Worm (Caenorhabditis elegans) whole organism, midembryonic: Measurements from ENCODE around the gene F38B2.4.

Experiments
- T22C8.4 ChIP-seq: fragments of 200-800 bp; sonication (Bioruptor generic); IDR thresholded peaks from 2 replicates; pipeline ENCODE4 v1.3.6; 2022; ENCODE audit warnings: missing genetic modification characterization, missing compliant biosample characterization
- cog-1 ChIP-seq: sonication (generic microtip); optimal IDR thresholded peaks from 2 replicates; lab custom pipeline; 2016; ENCODE audit warnings: missing genetic modification characterization, missing compliant biosample characterization
- flt-1 ChIP-seq: fragments of 200-800 bp; sonication (Bioruptor generic); IDR thresholded peaks from 2 replicates; pipeline ENCODE4 v1.3.6; 2022; ENCODE audit warnings: missing genetic modification characterization, missing compliant biosample characterization
- klf-2 ChIP-seq: fragments of 200-800 bp; sonication (Bioruptor generic); conservative IDR thresholded peaks from 2 replicates; pipeline ENCODE4 v1.3.6; 2022; ENCODE audit warnings: missing genetic modification reagents, missing genetic modification characterization, missing compliant biosample characterization
- med-1 ChIP-seq: sonication (generic microtip); optimal IDR thresholded peaks from 2 replicates; lab custom pipeline; 2017; ENCODE audit warnings: missing genetic modification characterization, mild to moderate bottlenecking, missing compliant biosample characterization, antibody characterized with exemption, missing genetic modification reagents; ENCODE audit not compliant: insufficient read depth
- ref-1 ChIP-seq: fragments of 200-800 bp; sonication (Bioruptor generic); conservative IDR thresholded peaks from 2 replicates; pipeline ENCODE4 v1.3.6; 2022; ENCODE audit warnings: missing genetic modification reagents, missing genetic modification characterization, missing compliant biosample characterization
- ztf-23 ChIP-seq: fragments of 200-800 bp; sonication (Bioruptor generic); IDR thresholded peaks from 2 replicates; pipeline ENCODE4 v1.3.6; 2022; ENCODE audit warnings: missing genetic modification reagents, missing genetic modification characterization, missing compliant biosample characterization

DNA sequence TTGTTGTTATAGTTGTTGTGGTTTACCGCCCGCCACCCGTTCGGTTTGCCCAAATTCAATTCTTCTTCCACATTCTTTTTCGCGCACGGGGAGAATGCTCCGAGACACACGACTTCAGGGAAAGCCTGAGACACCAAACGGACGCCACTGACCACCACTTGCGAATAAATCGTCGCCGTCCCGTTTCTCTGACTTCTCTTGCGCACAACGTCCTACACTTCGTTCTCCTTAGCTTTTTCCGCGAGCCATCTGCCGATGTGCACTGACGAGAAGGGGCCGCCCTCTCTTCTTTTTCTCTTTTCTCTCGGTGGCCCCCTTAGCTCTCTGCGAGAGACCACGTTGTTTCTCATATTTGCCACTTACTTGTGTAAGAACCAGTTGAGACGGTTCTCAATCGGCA is 30.4 kb downstream of the F38B2.4 start, which contains the start of gene C03A3.1:
- TF ChIP-seq flt-1 (no peak), T22C8.4 (GFP tag; lab: Robert Waterston, UW) (no peak), ref-1 (GFP tag; lab: Robert Waterston, UW) (no peak), med-1 (no peak), klf-2 (GFP tag; lab: Robert Waterston, UW) (no peak), cog-1 (tag; lab: Kevin White, UChicago) (no peak), ztf-23 (GFP tag; lab: Robert Waterston, UW) (no peak)
